Worm (Caenorhabditis elegans): Measurements from ENCODE around the gene F54B11.8.

ce11 chrX:13581820-13582219 lies 21.9 kb downstream of the F54B11.8 start, which contains the start of gene F54B11.10:
- TF ChIP-seq mls-2 (tag; optimal IDR thresholded peaks at IDR 0.05): no peak
- TF ChIP-seq lin-13 (tag; optimal IDR thresholded peaks at IDR 0.05): no peak
- no peak for TF ChIP-seq ceh-43 (GFP tag; optimal IDR thresholded peaks at IDR 0.05)
- TF ChIP-seq unc-62 (GFP tag; optimal IDR thresholded peaks at IDR 0.05): no peak
- no peak for TF ChIP-seq sptf-1 (tag; optimal IDR thresholded peaks at IDR 0.05)
